Fruit fly (Drosophila melanogaster): ENCODE data around the gene sov.

Gene sov

DNA sequence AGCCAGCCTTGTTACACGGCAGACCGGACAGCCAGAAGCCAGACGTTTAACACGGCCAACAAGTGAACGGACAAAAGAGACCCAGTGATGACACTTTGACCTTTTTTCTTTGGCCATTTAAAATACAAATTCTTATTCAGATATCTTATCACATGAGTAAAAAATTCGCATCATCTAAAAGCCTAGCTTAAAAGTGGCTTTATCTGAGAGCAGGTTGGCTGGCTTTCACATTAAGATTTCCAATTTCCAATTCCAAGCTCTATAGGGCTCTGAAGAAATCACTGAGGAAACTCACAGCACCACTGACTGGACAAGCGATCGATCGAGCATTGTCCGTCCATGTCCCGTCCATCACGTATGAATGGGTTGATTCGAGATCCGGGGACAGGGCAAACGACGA, 19.5 kb downstream of the sov start:
- TF ChIP-seq rgr (GFP tag; optimal IDR thresholded peaks at IDR 0.05) (peak; percentile 0), psq (GFP tag; optimal IDR thresholded peaks at IDR 0.05) (peak; percentile 3), dmrt93B (GFP tag; optimal IDR thresholded peaks at IDR 0.05) (no peak), CG32264 (GFP tag; optimal IDR thresholded peaks at IDR 0.05) (no peak), dsf (GFP tag; optimal IDR thresholded peaks at IDR 0.05; ENCODE audit: borderline replicate concordance) (no peak), fru (GFP tag; optimal IDR thresholded peaks at IDR 0.05) (peak; percentile 58), Dif (GFP tag; optimal IDR thresholded peaks at IDR 0.05; ENCODE audit: partially characterized antibody) (no peak), Abd-B (GFP tag; optimal IDR thresholded peaks at IDR 0.05) (no peak), CrebA (GFP tag; optimal IDR thresholded peaks at IDR 0.05; ENCODE audit: borderline replicate concordance) (no peak), Myc (optimal IDR thresholded peaks at IDR 0.05) (peak; percentile 58), N (GFP tag; optimal IDR thresholded peaks at IDR 0.05) (no peak), jim (GFP tag; optimal IDR thresholded peaks at IDR 0.05) (no peak), HLH106 (tag; optimal IDR thresholded peaks at IDR 0.05) (peak; percentile 24), CG9705 (GFP tag; optimal IDR thresholded peaks at IDR 0.05) (no peak), ey (GFP tag; optimal IDR thresholded peaks at IDR 0.05) (no peak), GATAd (GFP tag; optimal IDR thresholded peaks at IDR 0.05) (no peak), tai (GFP tag; optimal IDR thresholded peaks at IDR 0.05) (no peak), h (GFP tag; optimal IDR thresholded peaks at IDR 0.05) (peak; percentile 8), woc (GFP tag; optimal IDR thresholded peaks at IDR 0.05) (peak; percentile 74), br (GFP tag; optimal IDR thresholded peaks at IDR 0.05) (no peak), foxo (GFP tag; optimal IDR thresholded peaks at IDR 0.05) (peak in 1 of 2 experiments; percentile 29), Sp1 (GFP tag; optimal IDR thresholded peaks at IDR 0.05) (peak; percentile 11), OdsH (GFP tag; optimal IDR thresholded peaks at IDR 0.05) (no peak), usp (GFP tag; optimal IDR thresholded peaks at IDR 0.05) (no peak), Dfd (GFP tag; optimal IDR thresholded peaks at IDR 0.05) (no peak), sv (GFP tag; optimal IDR thresholded peaks at IDR 0.05) (no peak)

DNA sequence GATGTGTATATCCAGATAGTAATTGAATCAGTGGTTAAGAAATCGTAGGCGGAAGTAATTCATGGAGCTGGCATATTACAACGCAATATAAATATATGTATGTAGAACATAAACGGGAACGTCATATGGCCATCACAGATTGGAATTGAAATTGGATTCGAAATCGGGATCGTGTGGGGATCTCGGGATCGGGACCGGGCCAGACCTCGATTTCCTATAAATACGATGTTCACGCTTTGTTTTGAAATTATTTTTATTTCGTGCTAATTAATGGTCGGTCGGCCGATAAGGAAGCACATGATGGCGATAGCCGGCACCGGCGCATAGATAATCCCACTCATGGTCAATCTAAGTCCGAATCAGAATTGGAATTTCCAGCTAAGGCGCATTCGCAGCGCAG, 20.2 kb downstream of the sov start:
- TF ChIP-seq psq (GFP tag; optimal IDR thresholded peaks at IDR 0.05) (no peak), N (GFP tag; optimal IDR thresholded peaks at IDR 0.05) (no peak), Jra (GFP tag; optimal IDR thresholded peaks at IDR 0.05) (no peak)

DNA sequence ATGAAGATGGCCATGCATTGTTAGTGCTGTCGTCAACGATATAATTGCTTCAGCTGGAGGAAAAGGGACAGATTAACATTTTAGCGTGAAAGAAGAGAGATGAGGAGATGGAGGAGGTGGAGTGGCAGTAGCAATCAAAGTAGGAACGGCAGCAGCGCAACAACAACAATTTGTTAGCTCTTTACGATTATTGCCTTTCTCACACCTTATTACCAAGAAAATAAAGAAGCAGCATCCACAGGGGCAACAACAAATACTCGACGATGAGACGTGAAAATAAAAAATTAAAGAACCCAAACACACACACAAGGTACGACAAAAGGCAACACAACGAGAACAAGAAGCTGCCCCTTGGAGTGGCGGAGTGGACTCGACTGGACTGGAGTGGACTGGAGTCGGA, 20.8 kb downstream of the sov start:
- TF ChIP-seq Dif (GFP tag; optimal IDR thresholded peaks at IDR 0.05; ENCODE audit: partially characterized antibody), result no peak
- no peak for TF ChIP-seq foxo (GFP tag; optimal IDR thresholded peaks at IDR 0.05)
- TF ChIP-seq Hnf4 (GFP tag; optimal IDR thresholded peaks at IDR 0.05), result no peak
- no peak for TF ChIP-seq CrebA (GFP tag; optimal IDR thresholded peaks at IDR 0.05; ENCODE audit: borderline replicate concordance)
- no peak for TF ChIP-seq N (GFP tag; optimal IDR thresholded peaks at IDR 0.05)
- no peak for TF ChIP-seq Rel (GFP tag; optimal IDR thresholded peaks at IDR 0.05)
- no peak for TF ChIP-seq Rel (tag; optimal IDR thresholded peaks at IDR 0.05)
- no peak for TF ChIP-seq CG32264 (GFP tag; optimal IDR thresholded peaks at IDR 0.05)
- no peak for TF ChIP-seq psq (GFP tag; optimal IDR thresholded peaks at IDR 0.05)
- no peak for TF ChIP-seq sage (GFP tag; optimal IDR thresholded peaks at IDR 0.05)
- TF ChIP-seq brk (GFP tag; optimal IDR thresholded peaks at IDR 0.05), result no peak
- TF ChIP-seq sv (GFP tag; optimal IDR thresholded peaks at IDR 0.05), result no peak
- no peak for TF ChIP-seq jim (GFP tag; optimal IDR thresholded peaks at IDR 0.05)
- TF ChIP-seq HLH106 (tag; optimal IDR thresholded peaks at IDR 0.05), result no peak
- TF ChIP-seq br (GFP tag; optimal IDR thresholded peaks at IDR 0.05), result no peak
- no peak for TF ChIP-seq woc (GFP tag; optimal IDR thresholded peaks at IDR 0.05)

DNA sequence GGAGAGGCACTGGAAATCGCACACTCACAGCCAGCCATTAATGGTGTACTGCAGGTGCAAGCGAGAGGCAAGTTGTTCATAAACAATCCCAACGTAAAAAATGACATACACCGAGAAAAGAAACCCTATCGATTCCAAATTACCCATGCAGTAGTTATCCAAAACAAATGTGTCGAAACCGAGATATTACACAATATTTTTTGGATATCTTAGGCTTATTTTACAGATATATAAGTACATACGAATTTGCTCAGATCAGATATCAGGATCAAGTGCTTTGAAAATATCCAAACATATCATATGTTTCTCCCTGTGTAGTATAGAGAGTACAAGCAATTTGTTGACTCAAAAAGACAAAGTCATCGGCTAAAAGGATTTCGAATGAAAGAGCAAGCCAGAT, 21.3 kb downstream of the sov start:
- TF ChIP-seq lola (GFP tag; optimal IDR thresholded peaks at IDR 0.05) (no peak), CrebA (GFP tag; optimal IDR thresholded peaks at IDR 0.05; ENCODE audit: borderline replicate concordance) (no peak), h (GFP tag; optimal IDR thresholded peaks at IDR 0.05) (peak; percentile 88), Jra (GFP tag; optimal IDR thresholded peaks at IDR 0.05) (peak; percentile 3), Hr78 (GFP tag; optimal IDR thresholded peaks at IDR 0.05) (no peak), fru (GFP tag; optimal IDR thresholded peaks at IDR 0.05) (peak; percentile 90), Sp1 (GFP tag; optimal IDR thresholded peaks at IDR 0.05) (peak; percentile 87), Dfd (GFP tag; optimal IDR thresholded peaks at IDR 0.05) (no peak), dl (GFP tag; optimal IDR thresholded peaks at IDR 0.05; ENCODE audit: insufficient read depth in 1 of 2, partially characterized antibody in 2 of 2) (no peak), ey (GFP tag; optimal IDR thresholded peaks at IDR 0.05) (peak; percentile 88), usp (GFP tag; optimal IDR thresholded peaks at IDR 0.05) (no peak), Myc (optimal IDR thresholded peaks at IDR 0.05) (no peak), Hnf4 (GFP tag; optimal IDR thresholded peaks at IDR 0.05) (peak; percentile 60), woc (GFP tag; optimal IDR thresholded peaks at IDR 0.05) (peak; percentile 78), foxo (GFP tag; optimal IDR thresholded peaks at IDR 0.05) (peak in 1 of 2 experiments; percentile 87), tai (GFP tag; optimal IDR thresholded peaks at IDR 0.05) (no peak), sage (GFP tag; optimal IDR thresholded peaks at IDR 0.05) (peak; percentile 69), Dif (GFP tag; optimal IDR thresholded peaks at IDR 0.05; ENCODE audit: partially characterized antibody) (peak; percentile 1), N (GFP tag; optimal IDR thresholded peaks at IDR 0.05) (no peak), Mio (GFP tag; optimal IDR thresholded peaks at IDR 0.05) (no peak), rgr (GFP tag; optimal IDR thresholded peaks at IDR 0.05) (peak; percentile 82), sv (GFP tag; optimal IDR thresholded peaks at IDR 0.05) (no peak), Hr83 (GFP tag; optimal IDR thresholded peaks at IDR 0.05; ENCODE audit: poor library complexity, severe bottlenecking) (no peak), jim (GFP tag; optimal IDR thresholded peaks at IDR 0.05) (no peak), pan (optimal IDR thresholded peaks at IDR 0.05) (no peak), psq (GFP tag; optimal IDR thresholded peaks at IDR 0.05) (peak; percentile 70), CG9705 (GFP tag; optimal IDR thresholded peaks at IDR 0.05) (peak; percentile 70), dsf (GFP tag; optimal IDR thresholded peaks at IDR 0.05; ENCODE audit: borderline replicate concordance) (no peak), brk (GFP tag; optimal IDR thresholded peaks at IDR 0.05) (peak; percentile 66), HLH106 (tag; optimal IDR thresholded peaks at IDR 0.05) (peak; percentile 87), br (GFP tag; optimal IDR thresholded peaks at IDR 0.05) (peak; percentile 87), Rel (GFP tag; optimal IDR thresholded peaks at IDR 0.05) (no peak), Rel (tag; optimal IDR thresholded peaks at IDR 0.05) (peak; percentile 28), dmrt93B (GFP tag; optimal IDR thresholded peaks at IDR 0.05) (peak; percentile 73), OdsH (GFP tag; optimal IDR thresholded peaks at IDR 0.05) (peak; percentile 83)

All from whole organism, wandering third instar larva.